Fruit fly (Drosophila melanogaster) whole organism, pupa: Measurements from ENCODE around the gene Pex10.

Experiments used
- CG12605 ChIP-seq: fragments of 200-800 bp; sonication (Bioruptor generic); IDR thresholded peaks from 2 replicates; pipeline ENCODE4 v1.3.6; 2022; ENCODE audit warnings: missing biosample characterization, missing genetic modification characterization
- CG15710 ChIP-seq: fragments of 200-800 bp; sonication (Bioruptor generic); optimal IDR thresholded peaks from 2 replicates; lab custom pipeline; 2018; ENCODE audit warnings: missing biosample characterization, mild to moderate bottlenecking, missing genetic modification characterization, moderate library complexity
- CG17806 ChIP-seq: fragments of 200-800 bp; sonication (Bioruptor generic); optimal IDR thresholded peaks from 2 replicates; lab custom pipeline; 2018; ENCODE audit warnings: missing biosample characterization, mild to moderate bottlenecking, missing genetic modification characterization, moderate library complexity
- CG34367 ChIP-seq: fragments of 200-800 bp; sonication (Bioruptor generic); optimal IDR thresholded peaks from 2 replicates; lab custom pipeline; 2018; ENCODE audit warnings: missing biosample characterization, mild to moderate bottlenecking, missing genetic modification characterization
- CG8159 ChIP-seq: fragments of 200-800 bp; sonication (Bioruptor generic); optimal IDR thresholded peaks from 3 replicates; lab custom pipeline; 2018; ENCODE audit warnings: missing biosample characterization, mild to moderate bottlenecking, missing genetic modification characterization, moderate library complexity
- CG9948 ChIP-seq: fragments of 200-800 bp; sonication (Bioruptor generic); optimal IDR thresholded peaks from 2 replicates; lab custom pipeline; 2018; ENCODE audit warnings: missing biosample characterization, mild to moderate bottlenecking, missing genetic modification characterization, moderate library complexity
- Ets98B ChIP-seq: fragments of 200-800 bp; sonication (Bioruptor generic); IDR thresholded peaks from 2 replicates; pipeline ENCODE4 v1.3.6; 2022; ENCODE audit warnings: missing biosample characterization, missing genetic modification characterization
- Pif1A ChIP-seq: fragments of 200-800 bp; sonication (Bioruptor generic); optimal IDR thresholded peaks from 3 replicates; lab custom pipeline; 2016; ENCODE audit warnings: missing biosample characterization, missing genetic modification characterization
- Pif1B ChIP-seq: fragments of 200-800 bp; sonication (Bioruptor generic); optimal IDR thresholded peaks from 3 replicates; lab custom pipeline; 2016; ENCODE audit warnings: missing biosample characterization, missing genetic modification characterization
- gl ChIP-seq: fragments of 200-800 bp; sonication (Bioruptor generic); optimal IDR thresholded peaks from 2 replicates; lab custom pipeline; 2018; ENCODE audit warnings: missing biosample characterization, mild to moderate bottlenecking, missing genetic modification characterization
- rn ChIP-seq: fragments of 200-800 bp; sonication (Bioruptor generic); IDR thresholded peaks from 2 replicates; pipeline ENCODE4 v1.3.6; 2022; ENCODE audit warnings: missing biosample characterization, missing genetic modification characterization

dm6 chr3L:1538314-1538854, 19.6 kb upstream of the Pex10 start:
- no peak for TF ChIP-seq CG15710
- TF ChIP-seq CG17806 (tag; lab: Kevin White, UChicago), result no peak
- TF ChIP-seq CG34367 (tag; lab: Kevin White, UChicago), result no peak
- no peak for TF ChIP-seq Ets98B
- TF ChIP-seq gl, result no peak
- no peak for TF ChIP-seq Pif1A (GFP tag; lab: Kevin White, UChicago)
- TF ChIP-seq rn, result no peak
- peak; percentile 46 for TF ChIP-seq CG8159
- no peak for TF ChIP-seq Pif1B (GFP tag; lab: Kevin White, UChicago)
- no peak for TF ChIP-seq CG12605
- no peak for TF ChIP-seq CG9948 (tag; lab: Kevin White, UChicago)
